Worm (Caenorhabditis elegans) whole organism, L4 larva: ENCODE data around the gene T18D3.9.
A peak's percentile ranks its signal among the peaks of the same experiment; 100 is the strongest.

Source experiments
- D1046.2 ChIP-seq: fragments of 200-800 bp; sonication (Bioruptor generic); IDR thresholded peaks from 2 replicates; pipeline ENCODE4 v1.3.6; 2022; ENCODE audit warnings: missing genetic modification characterization, missing compliant biosample characterization
- F44E2.7 ChIP-seq: fragments of 200-800 bp; sonication (Bioruptor generic); IDR thresholded peaks from 2 replicates; pipeline ENCODE4 v2.1.2; 2022; ENCODE audit warnings: missing genetic modification characterization, missing compliant biosample characterization
- R02D3.7 ChIP-seq: fragments of 150-350 bp; sonication (generic microtip); optimal IDR thresholded peaks from 3 replicates; lab custom pipeline; 2014; ENCODE audit warnings: missing biosample characterization, missing genetic modification characterization
- T26A8.4 ChIP-seq: fragments of 200-800 bp; sonication (Bioruptor generic); IDR thresholded peaks from 2 replicates; pipeline ENCODE4 v1.3.6; 2022; ENCODE audit warnings: missing genetic modification characterization, missing compliant biosample characterization
- Y105C5A.15 ChIP-seq: fragments of 200-800 bp; sonication (Bioruptor generic); IDR thresholded peaks from 2 replicates; pipeline ENCODE4 v1.3.6; 2022; ENCODE audit warnings: missing genetic modification characterization, missing compliant biosample characterization
- Y5F2A.4 ChIP-seq: fragments of 200-800 bp; sonication (Bioruptor generic); optimal IDR thresholded peaks from 2 replicates; lab custom pipeline; 2018; ENCODE audit warnings: mild to moderate bottlenecking, missing genetic modification characterization, missing compliant biosample characterization
- Y75B8A.6 ChIP-seq: fragments of 200-800 bp; sonication (Bioruptor generic); IDR thresholded peaks from 2 replicates; pipeline ENCODE4 v1.3.6; 2022; ENCODE audit warnings: missing genetic modification reagents, missing genetic modification characterization, missing compliant biosample characterization
- ZK337.2 ChIP-seq: fragments of 200-800 bp; sonication (Bioruptor generic); IDR thresholded peaks from 2 replicates; pipeline ENCODE4 v1.3.6; 2022; ENCODE audit warnings: missing genetic modification reagents, missing genetic modification characterization, missing compliant biosample characterization
- ZK546.5 ChIP-seq, 2 experiments: sonication (generic microtip); optimal IDR thresholded peaks; 2 replicates each; lab custom pipeline; 2017; ENCODE audit warnings: missing biosample characterization in 2 of 2, missing genetic modification characterization in 2 of 2
- ama-1 ChIP-seq: fragments of 150-350 bp; optimal IDR thresholded peaks from 2 replicates; lab custom pipeline; 2014; ENCODE audit warnings: inconsistent platforms, mixed read lengths
- arid-1 ChIP-seq: fragments of 200-800 bp; sonication (Bioruptor generic); conservative IDR thresholded peaks from 2 replicates; pipeline ENCODE4 v1.3.6; 2022; ENCODE audit warnings: missing genetic modification reagents, missing genetic modification characterization, missing compliant biosample characterization
- attf-4 ChIP-seq: sonication (generic microtip); optimal IDR thresholded peaks from 3 replicates; lab custom pipeline; 2017; ENCODE audit warnings: missing biosample characterization, missing genetic modification characterization
- ctbp-1 ChIP-seq: fragments of 200-800 bp; sonication (Bioruptor generic); IDR thresholded peaks from 2 replicates; pipeline ENCODE4 v1.3.6; 2022; ENCODE audit warnings: missing genetic modification reagents, missing genetic modification characterization, missing compliant biosample characterization
- dmd-6 ChIP-seq: fragments of 200-800 bp; sonication (Bioruptor generic); IDR thresholded peaks from 2 replicates; pipeline ENCODE4 v1.3.6; 2022; ENCODE audit warnings: missing genetic modification reagents, missing genetic modification characterization, missing compliant biosample characterization
- egl-27 ChIP-seq: sonication (generic microtip); optimal IDR thresholded peaks from 3 replicates; lab custom pipeline; 2017; ENCODE audit warnings: missing biosample characterization, missing genetic modification reagents, missing genetic modification characterization
- egl-43 ChIP-seq: fragments of 200-800 bp; sonication (Bioruptor generic); IDR thresholded peaks from 2 replicates; pipeline ENCODE4 v1.3.6; 2022; ENCODE audit warnings: missing genetic modification reagents, missing genetic modification characterization, missing compliant biosample characterization
- fkh-10 ChIP-seq: fragments of 150-350 bp; optimal IDR thresholded peaks from 2 replicates; lab custom pipeline; 2014; ENCODE audit warnings: missing biosample characterization, missing genetic modification reagents, missing genetic modification characterization
- gei-8 ChIP-seq: fragments of 200-800 bp; sonication (Bioruptor generic); optimal IDR thresholded peaks from 2 replicates; lab custom pipeline; 2018; ENCODE audit warnings: mild to moderate bottlenecking, missing genetic modification characterization, missing compliant biosample characterization
- hif-1 ChIP-seq, 2 experiments: sonication (generic microtip); optimal IDR thresholded peaks; 2 replicates each; lab custom pipeline; 2016 to 2017; ENCODE audit warnings: missing compliant biosample characterization in 2 of 2, missing genetic modification characterization in 2 of 2, missing genetic modification reagents in 2 of 2, missing genotype in 2 of 2, mild to moderate bottlenecking in 1 of 2
- hlh-11 ChIP-seq: fragments of 200-800 bp; sonication (Bioruptor generic); optimal IDR thresholded peaks from 2 replicates; lab custom pipeline; 2018; ENCODE audit warnings: mild to moderate bottlenecking, missing genetic modification characterization, missing compliant biosample characterization
- hlh-30 ChIP-seq: sonication (generic microtip); optimal IDR thresholded peaks from 2 replicates; lab custom pipeline; 2017; ENCODE audit warnings: antibody characterized with exemption, mild to moderate bottlenecking, missing genetic modification characterization, missing compliant biosample characterization; ENCODE audit not compliant: insufficient read depth
- hmg-1.1 ChIP-seq: fragments of 200-800 bp; sonication (Bioruptor generic); IDR thresholded peaks from 2 replicates; pipeline ENCODE4 v1.3.6; 2022; ENCODE audit warnings: missing genetic modification reagents, missing genetic modification characterization, missing compliant biosample characterization
- jun-1 ChIP-seq: fragments of 150-350 bp; optimal IDR thresholded peaks from 2 replicates; lab custom pipeline; 2014; ENCODE audit warnings: missing biosample characterization, missing genetic modification reagents, missing genetic modification characterization
- lin-1 ChIP-seq: fragments of 200-800 bp; sonication (Bioruptor generic); IDR thresholded peaks from 2 replicates; pipeline ENCODE4 v1.3.6; 2022; ENCODE audit warnings: missing genetic modification reagents, missing genetic modification characterization, missing compliant biosample characterization
- lin-38 ChIP-seq: fragments of 200-800 bp; sonication (Bioruptor generic); IDR thresholded peaks from 2 replicates; pipeline ENCODE4 v1.3.6; 2022; ENCODE audit warnings: missing genetic modification reagents, missing genetic modification characterization, missing compliant biosample characterization
- lin-39 ChIP-seq: fragments of 150-350 bp; optimal IDR thresholded peaks from 2 replicates; lab custom pipeline; 2014; ENCODE audit warnings: missing biosample characterization, missing genetic modification reagents, missing genetic modification characterization
- lir-3 ChIP-seq: sonication (generic microtip); optimal IDR thresholded peaks from 2 replicates; lab custom pipeline; 2016; ENCODE audit warnings: mild to moderate bottlenecking, missing genetic modification characterization, missing compliant biosample characterization
- mdl-1 ChIP-seq, 2 experiments: fragments of 150-350 bp in 1 of 2; sonication (generic microtip) in 1 of 2; optimal IDR thresholded peaks; 2 replicates each; lab custom pipeline; 2014 to 2017; ENCODE audit warnings: missing biosample characterization in 2 of 2, missing genetic modification characterization in 2 of 2
- mep-1 ChIP-seq: fragments of 150-350 bp; sonication (generic microtip); optimal IDR thresholded peaks from 3 replicates; lab custom pipeline; 2014; ENCODE audit warnings: missing biosample characterization, missing genetic modification characterization
- mes-2 ChIP-seq: sonication (generic microtip); optimal IDR thresholded peaks from 2 replicates; lab custom pipeline; 2016; ENCODE audit warnings: missing genotype, mild to moderate bottlenecking, missing genetic modification characterization, missing compliant biosample characterization; ENCODE audit not compliant: poor library complexity, severe bottlenecking
- mxl-3 ChIP-seq: fragments of 200-800 bp; sonication (Bioruptor generic); optimal IDR thresholded peaks from 2 replicates; lab custom pipeline; 2018; ENCODE audit warnings: mild to moderate bottlenecking, missing genetic modification characterization, missing compliant biosample characterization
- nhr-10 ChIP-seq: fragments of 150-350 bp; optimal IDR thresholded peaks from 2 replicates; lab custom pipeline; 2014; ENCODE audit warnings: missing biosample characterization, missing genetic modification characterization
- nhr-237 ChIP-seq: sonication (generic microtip); optimal IDR thresholded peaks from 2 replicates; lab custom pipeline; 2017; ENCODE audit warnings: missing biosample characterization, missing genetic modification characterization
- nhr-28 ChIP-seq: fragments of 150-350 bp; optimal IDR thresholded peaks from 2 replicates; lab custom pipeline; 2014; ENCODE audit warnings: missing biosample characterization, missing genetic modification characterization
- nhr-41 ChIP-seq: fragments of 200-800 bp; sonication (Bioruptor generic); IDR thresholded peaks from 2 replicates; pipeline ENCODE4 v1.3.6; 2022; ENCODE audit warnings: missing genetic modification reagents, missing genetic modification characterization, missing compliant biosample characterization
- nhr-42 ChIP-seq: fragments of 200-800 bp; sonication (Bioruptor generic); IDR thresholded peaks from 2 replicates; pipeline ENCODE4 v1.3.6; 2022; ENCODE audit warnings: missing genetic modification characterization, missing compliant biosample characterization
- nhr-48 ChIP-seq: sonication (generic microtip); optimal IDR thresholded peaks from 2 replicates; lab custom pipeline; 2016; ENCODE audit warnings: mild to moderate bottlenecking, missing genetic modification characterization, missing compliant biosample characterization
- nhr-76 ChIP-seq: fragments of 150-350 bp; optimal IDR thresholded peaks from 2 replicates; lab custom pipeline; 2014; ENCODE audit warnings: missing biosample characterization, missing genetic modification characterization
- nhr-77 ChIP-seq: fragments of 150-350 bp; optimal IDR thresholded peaks from 2 replicates; lab custom pipeline; 2014; ENCODE audit warnings: missing biosample characterization, missing genetic modification characterization
- php-3 ChIP-seq: fragments of 200-800 bp; sonication (Bioruptor generic); IDR thresholded peaks from 2 replicates; pipeline ENCODE4 v1.3.6; 2022; ENCODE audit warnings: missing genetic modification reagents, missing genetic modification characterization, missing compliant biosample characterization
- pqm-1 ChIP-seq: sonication (generic microtip); optimal IDR thresholded peaks from 2 replicates; lab custom pipeline; 2017; ENCODE audit warnings: missing biosample characterization, missing genetic modification characterization
- skn-1 ChIP-seq: fragments of 150-350 bp; optimal IDR thresholded peaks from 2 replicates; lab custom pipeline; 2014; ENCODE audit warnings: missing biosample characterization, missing genetic modification characterization
- snpc-1.2 ChIP-seq: fragments of 200-800 bp; sonication (Bioruptor generic); IDR thresholded peaks from 2 replicates; pipeline ENCODE4 v1.3.6; 2022; ENCODE audit warnings: missing genetic modification reagents, missing genetic modification characterization, missing compliant biosample characterization
- snpc-4 ChIP-seq: fragments of 150-350 bp; optimal IDR thresholded peaks from 2 replicates; lab custom pipeline; 2014; ENCODE audit warnings: missing biosample characterization, missing genetic modification characterization
- spr-3 ChIP-seq: fragments of 200-800 bp; sonication (Bioruptor generic); optimal IDR thresholded peaks from 2 replicates; lab custom pipeline; 2018; ENCODE audit warnings: mild to moderate bottlenecking, missing genetic modification characterization, missing compliant biosample characterization
- unc-62 ChIP-seq, 3 experiments: fragments of 150-350 bp in 1 of 3; sonication (generic microtip); optimal IDR thresholded peaks in 2 of 3; peaks in 1 of 3; 1 replicate in 1 of 3; 2 replicates in 2 of 3; lab custom pipeline; 2014 to 2017; ENCODE audit warnings: missing biosample characterization in 3 of 3, missing genetic modification characterization in 3 of 3, missing genetic modification reagents in 3 of 3, missing genotype in 1 of 3
- vab-7 ChIP-seq: fragments of 200-800 bp; sonication (Bioruptor generic); IDR thresholded peaks from 2 replicates; pipeline ENCODE4 v1.3.6; 2022; ENCODE audit warnings: missing genetic modification reagents, missing genetic modification characterization, missing compliant biosample characterization
- zag-1 ChIP-seq: fragments of 150-350 bp; optimal IDR thresholded peaks from 2 replicates; lab custom pipeline; 2014; ENCODE audit warnings: missing biosample characterization, missing genetic modification characterization
- zfp-2 ChIP-seq: sonication (generic microtip); optimal IDR thresholded peaks from 2 replicates; lab custom pipeline; 2016; ENCODE audit warnings: mild to moderate bottlenecking, missing genetic modification characterization, missing compliant biosample characterization
- zfp-3 ChIP-seq: fragments of 200-800 bp; sonication (Bioruptor generic); conservative IDR thresholded peaks from 2 replicates; pipeline ENCODE4 v1.3.6; 2022; ENCODE audit warnings: missing genetic modification reagents, missing genetic modification characterization, missing compliant biosample characterization
- zip-2 ChIP-seq: fragments of 150-350 bp; optimal IDR thresholded peaks from 2 replicates; lab custom pipeline; 2014; ENCODE audit warnings: missing biosample characterization, missing genetic modification characterization
- ztf-7 ChIP-seq: fragments of 150-350 bp; optimal IDR thresholded peaks from 2 replicates; lab custom pipeline; 2014; ENCODE audit warnings: missing biosample characterization, missing genetic modification characterization

Gene T18D3.9

ce11 chrX:12500777-12501176, 46.5 kb upstream of the T18D3.9 start:
- TF ChIP-seq zip-2 (tag; lab: Kevin White, UChicago) (no peak), hlh-11 (tag; lab: Kevin White, UChicago) (peak; percentile 97), lin-1 (GFP tag; lab: Robert Waterston, UW) (peak; percentile 78), gei-8 (peak; percentile 77), mxl-3 (GFP tag; lab: Kevin White, UChicago) (peak; percentile 85), mdl-1 (tag; optimal IDR thresholded peaks at IDR 0.05; lab: Kevin White, UChicago) (peak in 1 of 2 experiments; percentile 91), Y75B8A.6 (GFP tag; lab: Robert Waterston, UW) (no peak), Y5F2A.4 (GFP tag; lab: Kevin White, UChicago) (no peak), lir-3 (no peak), fkh-10 (no peak), egl-43 (GFP tag; lab: Robert Waterston, UW) (no peak), hlh-30 (peak; percentile 93), snpc-4 (tag; lab: Kevin White, UChicago) (no peak), hif-1 (tag; optimal IDR thresholded peaks at IDR 0.05; lab: Kevin White, UChicago) (peak in 1 of 2 experiments; percentile 41), snpc-1.2 (GFP tag; lab: Robert Waterston, UW) (no peak), ZK546.5 (tag; optimal IDR thresholded peaks at IDR 0.05; lab: Kevin White, UChicago) (no peak), zfp-3 (GFP tag; lab: Robert Waterston, UW) (0 out of 2 replicates have a peak, but pooled peaks have one; percentile 32), ama-1 (lab: Kevin White, UChicago) (no peak), skn-1 (tag; lab: Kevin White, UChicago) (no peak), spr-3 (GFP tag; lab: Kevin White, UChicago) (no peak), jun-1 (peak; percentile 24), ctbp-1 (GFP tag; lab: Robert Waterston, UW) (no peak), nhr-76 (peak; percentile 18), ZK337.2 (no peak), dmd-6 (GFP tag; lab: Robert Waterston, UW) (peak; percentile 98), ztf-7 (tag; lab: Kevin White, UChicago) (peak; percentile 86), lin-38 (GFP tag; lab: Robert Waterston, UW) (no peak), F44E2.7 (no peak), egl-27 (no peak), vab-7 (no peak), zfp-2 (tag; lab: Kevin White, UChicago) (no peak), nhr-237 (tag; lab: Kevin White, UChicago) (no peak), R02D3.7 (tag; lab: Kevin White, UChicago) (no peak), unc-62 (GFP tag; optimal IDR thresholded peaks at IDR 0.05 in 1 of 2; lab: Kevin White, UChicago) (peak in 1 of 2 experiments; percentile 81), unc-62 (tag; optimal IDR thresholded peaks at IDR 0.05; lab: Kevin White, UChicago) (no peak), lin-39 (tag; lab: Kevin White, UChicago) (no peak), nhr-42 (0 out of 2 replicates have a peak, but pooled peaks have one; percentile 55), nhr-28 (peak; percentile 99), nhr-10 (tag; lab: Kevin White, UChicago) (peak; percentile 97), zag-1 (tag; lab: Kevin White, UChicago) (no peak), mes-2 (no peak), nhr-41 (no peak), Y105C5A.15 (GFP tag; lab: Robert Waterston, UW) (no peak), pqm-1 (tag; lab: Kevin White, UChicago) (peak; percentile 63), nhr-77 (tag; lab: Kevin White, UChicago) (peak; percentile 92), hmg-1.1 (no peak), arid-1 (GFP tag; lab: Robert Waterston, UW) (no peak), mep-1 (tag; lab: Kevin White, UChicago) (peak; percentile 82), nhr-48 (peak; percentile 94), php-3 (GFP tag; lab: Robert Waterston, UW) (peak; percentile 94), attf-4 (tag; lab: Kevin White, UChicago) (no peak), T26A8.4 (peak; percentile 62; the same call in 1 of the 2 replicates), D1046.2 (no peak)
